Worm (Caenorhabditis elegans): ENCODE measurements around the gene str-254.

ce11 chrV:16139529-16139928, 13.7 kb downstream of the str-254 start, which contains the start of gene clc-11:
- TF ChIP-seq aly-1 (tag; optimal IDR thresholded peaks at IDR 0.05) = no peak
- no peak for TF ChIP-seq ama-1 (optimal IDR thresholded peaks at IDR 0.05)
- no peak for TF ChIP-seq pes-1 (GFP tag; IDR thresholded peaks at IDR 0.05)
- no peak for TF ChIP-seq tbx-11 (GFP tag; IDR thresholded peaks at IDR 0.05)
- no peak for TF ChIP-seq scrt-1 (GFP tag; IDR thresholded peaks at IDR 0.05)
- no peak for TF ChIP-seq hnd-1 (tag; optimal IDR thresholded peaks at IDR 0.05)
- no peak for TF ChIP-seq hmbx-1 (tag; optimal IDR thresholded peaks at IDR 0.05)
- no peak for TF ChIP-seq flt-1 (GFP tag; IDR thresholded peaks at IDR 0.05)
- no peak for TF ChIP-seq hmg-4 (GFP tag; optimal IDR thresholded peaks at IDR 0.05)
- TF ChIP-seq sea-1 (GFP tag; conservative IDR thresholded peaks at IDR 0.05) = no peak
- TF ChIP-seq ceh-36 (tag; optimal IDR thresholded peaks at IDR 0.05) = no peak
- TF ChIP-seq tra-4 (tag; optimal IDR thresholded peaks at IDR 0.05) = no peak

Measured in whole organism, early embryonic.